Worm (Caenorhabditis elegans) whole organism, late embryonic: ENCODE data around the gene spp-10.

Experiments
- ama-1 ChIP-seq: fragments of 150-350 bp; optimal IDR thresholded peaks from 2 replicates; lab custom pipeline; 2014
- ceh-22 ChIP-seq: sonication (generic microtip); optimal IDR thresholded peaks from 2 replicates; lab custom pipeline; 2017; ENCODE audit warnings: missing biosample characterization, missing genetic modification characterization
- ceh-34 ChIP-seq: sonication (generic microtip); optimal IDR thresholded peaks from 2 replicates; lab custom pipeline; 2016; ENCODE audit warnings: mild to moderate bottlenecking, missing genetic modification characterization, missing compliant biosample characterization
- ceh-9 ChIP-seq: sonication (generic microtip); optimal IDR thresholded peaks from 2 replicates; lab custom pipeline; 2016; ENCODE audit warnings: mild to moderate bottlenecking, missing genetic modification characterization, inconsistent platforms, missing compliant biosample characterization
- dmd-4 ChIP-seq: sonication (generic microtip); optimal IDR thresholded peaks from 2 replicates; lab custom pipeline; 2016; ENCODE audit warnings: borderline replicate concordance, missing genetic modification characterization, missing compliant biosample characterization
- ets-4 ChIP-seq: sonication (generic microtip); optimal IDR thresholded peaks from 2 replicates; lab custom pipeline; 2016; ENCODE audit warnings: missing genetic modification characterization, missing compliant biosample characterization
- hlh-30 ChIP-seq: sonication (generic microtip); optimal IDR thresholded peaks from 2 replicates; lab custom pipeline; 2017; ENCODE audit warnings: antibody characterized with exemption, missing genetic modification characterization, missing compliant biosample characterization; ENCODE audit not compliant: insufficient read depth
- hlh-8 ChIP-seq: sonication (generic microtip); optimal IDR thresholded peaks from 2 replicates; lab custom pipeline; 2016; ENCODE audit warnings: missing genotype, missing genetic modification characterization, missing compliant biosample characterization
- lim-6 ChIP-seq: sonication (generic microtip); optimal IDR thresholded peaks from 2 replicates; lab custom pipeline; 2016; ENCODE audit warnings: missing genetic modification characterization, missing compliant biosample characterization
- pha-4 ChIP-seq: fragments of 150-350 bp; optimal IDR thresholded peaks from 2 replicates; lab custom pipeline; 2018; ENCODE audit warnings: missing biosample characterization, missing genetic modification reagents, missing genetic modification characterization
- pqm-1 ChIP-seq: sonication (generic microtip); optimal IDR thresholded peaks from 2 replicates; lab custom pipeline; 2016; ENCODE audit warnings: missing genetic modification characterization, missing compliant biosample characterization
- tbx-2 ChIP-seq: sonication (generic microtip); optimal IDR thresholded peaks from 2 replicates; lab custom pipeline; 2016; ENCODE audit warnings: missing genetic modification characterization, missing compliant biosample characterization
- ttx-3 ChIP-seq: sonication (generic microtip); optimal IDR thresholded peaks from 2 replicates; lab custom pipeline; 2016; ENCODE audit warnings: missing genetic modification reagents, missing genetic modification characterization, missing compliant biosample characterization

ce11 chrIV:8476166-8476565 is 814 bp upstream of the spp-10 start:
- TF ChIP-seq ceh-9 (tag; lab: Kevin White, UChicago) (no peak), hlh-8 (tag; lab: Kevin White, UChicago) (no peak), ceh-34 (tag; lab: Kevin White, UChicago) (no peak), ceh-22 (tag; lab: Kevin White, UChicago) (no peak), ttx-3 (tag; lab: Kevin White, UChicago) (no peak), pha-4 (tag; lab: Kevin White, UChicago) (no peak), tbx-2 (tag; lab: Kevin White, UChicago) (no peak), ets-4 (no peak), pqm-1 (tag; lab: Kevin White, UChicago) (no peak), lim-6 (tag; lab: Kevin White, UChicago) (no peak), dmd-4 (tag; lab: Kevin White, UChicago) (no peak), hlh-30 (tag; lab: Kevin White, UChicago) (no peak), ama-1 (lab: Kevin White, UChicago) (no peak)
